Fruit fly (Drosophila melanogaster): ENCODE data around the gene tomboy20.

tomboy20 gene

dm6 chr3R:10686307-10687094 lies 49.3 kb downstream of the tomboy20 start, which contains the start of gene Skel (continued):
- peak; percentile 29; the same call in 1 of the 2 replicates for TF ChIP-seq CG14014 (GFP tag; IDR thresholded peaks at IDR 0.05)
- TF ChIP-seq CG4360 (GFP tag; IDR thresholded peaks at IDR 0.05) = peak; percentile 34; the same call in 1 of the 2 replicates
- TF ChIP-seq CG3726 (GFP tag; IDR thresholded peaks at IDR 0.05) = no peak
- no peak for TF ChIP-seq eyg (GFP tag; optimal IDR thresholded peaks at IDR 0.05)
- TF ChIP-seq CG11456 (GFP tag; IDR thresholded peaks at IDR 0.05) = no peak
- TF ChIP-seq Dref (GFP tag; IDR thresholded peaks at IDR 0.05) = no peak
- no peak for TF ChIP-seq Spps (tag; optimal IDR thresholded peaks at IDR 0.05)
- TF ChIP-seq CG17328 (GFP tag; IDR thresholded peaks at IDR 0.05) = 0 out of 2 replicates have a peak, but pooled peaks have one; percentile 5
- TF ChIP-seq CG7987 (GFP tag; optimal IDR thresholded peaks at IDR 0.05) = no peak
- TF ChIP-seq phol (tag; optimal IDR thresholded peaks at IDR 0.05) = no peak
- TF ChIP-seq CG10147 (GFP tag; optimal IDR thresholded peaks at IDR 0.05) = no peak
- no peak for TF ChIP-seq crc (GFP tag; optimal IDR thresholded peaks at IDR 0.05)
- peak; percentile 59 for TF ChIP-seq Adf1 (GFP tag; IDR thresholded peaks at IDR 0.05)
- no peak for TF ChIP-seq tup (GFP tag; optimal IDR thresholded peaks at IDR 0.05)
- 0 out of 2 replicates have a peak, but pooled peaks have one; percentile 10 for TF ChIP-seq chm (GFP tag; IDR thresholded peaks at IDR 0.05)
- no peak for TF ChIP-seq HHEX (GFP tag; optimal IDR thresholded peaks at IDR 0.05)
- peak; percentile 68 for TF ChIP-seq crol (GFP tag; IDR thresholded peaks at IDR 0.05)
- no peak for TF ChIP-seq sug (tag; optimal IDR thresholded peaks at IDR 0.05)
- peak; percentile 99 for TF ChIP-seq CG11504 (tag; optimal IDR thresholded peaks at IDR 0.05)
- no peak for TF ChIP-seq ewg (GFP tag; optimal IDR thresholded peaks at IDR 0.05)
- TF ChIP-seq Med (GFP tag) = peak; percentile 56
- peak; percentile 16; the same call in 1 of the 2 replicates for TF ChIP-seq amos (GFP tag; IDR thresholded peaks at IDR 0.05; ENCODE audit: partially characterized antibody)
- TF ChIP-seq chinmo (GFP tag; IDR thresholded peaks at IDR 0.05; ENCODE audit: partially characterized antibody) = 0 out of 4 replicates have a peak, but pooled peaks have one; percentile 30
- no peak for TF ChIP-seq sisA (GFP tag; IDR thresholded peaks at IDR 0.05)
- no peak for TF ChIP-seq Rx (GFP tag; IDR thresholded peaks at IDR 0.05)
- TF ChIP-seq ci (GFP tag; IDR thresholded peaks at IDR 0.05) = peak; percentile 24; the same call in 1 of the 3 replicates
- TF ChIP-seq Meics (GFP tag; optimal IDR thresholded peaks at IDR 0.05) = no peak
- peak; percentile 44; the same call in 1 of the 2 replicates for TF ChIP-seq stc (GFP tag; IDR thresholded peaks at IDR 0.05)
- no peak for TF ChIP-seq CG2129 (GFP tag; IDR thresholded peaks at IDR 0.05; ENCODE audit: partially characterized antibody)
- TF ChIP-seq Sox102F (GFP tag; optimal IDR thresholded peaks at IDR 0.05) = no peak
- no peak for TF ChIP-seq Ravus (GFP tag; IDR thresholded peaks at IDR 0.05)

Measured in whole organism, embryonic.